Fruit fly (Drosophila melanogaster) whole organism, embryonic: ENCODE results near the gene POLDIP2.
A peak's percentile ranks its signal among the peaks of the same experiment; 100 is the strongest.

ENCODE experiments used
- ATbp ChIP-seq: fragments of 200-800 bp; sonication (Bioruptor generic); optimal IDR thresholded peaks from 2 replicates; lab custom pipeline; 2017; ENCODE audit warnings: missing biosample characterization, mild to moderate bottlenecking, missing genetic modification characterization, missing genetic modification reagents
- Atf6 ChIP-seq: fragments of 200-800 bp; sonication (Bioruptor generic); IDR thresholded peaks from 2 replicates; pipeline ENCODE4 v1.3.6; 2022; ENCODE audit warnings: missing biosample characterization, missing genetic modification characterization
- CG11723 ChIP-seq: fragments of 200-800 bp; sonication (Bioruptor generic); optimal IDR thresholded peaks from 2 replicates; lab custom pipeline; 2017; ENCODE audit warnings: missing biosample characterization, mild to moderate bottlenecking, missing genetic modification characterization
- CG12071 ChIP-seq: fragments of 200-800 bp; sonication (Bioruptor generic); optimal IDR thresholded peaks from 3 replicates; lab custom pipeline; 2018; ENCODE audit warnings: missing biosample characterization, mild to moderate bottlenecking, missing genetic modification characterization
- CG12744 ChIP-seq: fragments of 200-800 bp; sonication (Bioruptor generic); optimal IDR thresholded peaks from 2 replicates; lab custom pipeline; 2016; ENCODE audit warnings: missing biosample characterization, missing genetic modification characterization
- CG12769 ChIP-seq: fragments of 200-800 bp; sonication (Bioruptor generic); optimal IDR thresholded peaks from 2 replicates; lab custom pipeline; 2019; ENCODE audit warnings: missing biosample characterization, mild to moderate bottlenecking, missing genetic modification characterization, moderate library complexity
- CG14014 ChIP-seq: fragments of 200-800 bp; sonication (Bioruptor generic); IDR thresholded peaks from 2 replicates; pipeline ENCODE4 v1.3.6; 2022; ENCODE audit warnings: missing biosample characterization, missing genetic modification characterization
- CG1529 ChIP-seq: fragments of 200-800 bp; sonication (Bioruptor generic); optimal IDR thresholded peaks from 3 replicates; lab custom pipeline; 2018; ENCODE audit warnings: missing biosample characterization, missing genetic modification characterization
- CG16813 ChIP-seq: fragments of 200-800 bp; sonication (Bioruptor generic); IDR thresholded peaks from 3 replicates; pipeline ENCODE4 v1.3.6; 2022; ENCODE audit warnings: missing biosample characterization, missing genetic modification characterization; ENCODE audit not compliant: partially characterized antibody
- CG16815 ChIP-seq: fragments of 200-800 bp; sonication (Bioruptor generic); optimal IDR thresholded peaks from 3 replicates; lab custom pipeline; 2017; ENCODE audit warnings: missing biosample characterization, mild to moderate bottlenecking, missing genetic modification characterization
- CG17328 ChIP-seq: fragments of 200-800 bp; sonication (Bioruptor generic); IDR thresholded peaks from 2 replicates; pipeline ENCODE4 v1.3.6; 2022; ENCODE audit warnings: missing biosample characterization, missing genetic modification characterization
- CG30403 ChIP-seq: fragments of 200-800 bp; sonication (Bioruptor generic); optimal IDR thresholded peaks from 3 replicates; lab custom pipeline; 2016; ENCODE audit warnings: missing biosample characterization, missing genetic modification characterization
- CG4617 ChIP-seq: fragments of 200-800 bp; sonication (Bioruptor generic); optimal IDR thresholded peaks from 3 replicates; lab custom pipeline; 2016; ENCODE audit warnings: missing biosample characterization, missing genetic modification characterization, borderline replicate concordance
- CG6175 ChIP-seq: fragments of 200-800 bp; sonication (Bioruptor generic); IDR thresholded peaks from 3 replicates; pipeline ENCODE4 v1.3.6; 2022; ENCODE audit warnings: missing biosample characterization, missing genetic modification characterization
- CG6254 ChIP-seq: fragments of 200-800 bp; sonication (Bioruptor generic); optimal IDR thresholded peaks from 3 replicates; lab custom pipeline; 2017; ENCODE audit warnings: mild to moderate bottlenecking, missing biosample characterization, missing genetic modification reagents, missing genetic modification characterization
- CG6813 ChIP-seq: fragments of 200-800 bp; sonication (Bioruptor generic); optimal IDR thresholded peaks from 2 replicates; lab custom pipeline; 2017; ENCODE audit warnings: missing biosample characterization, missing genetic modification characterization, mild to moderate bottlenecking, moderate library complexity, missing genetic modification reagents
- CG9215 ChIP-seq: fragments of 200-800 bp; sonication (Bioruptor generic); IDR thresholded peaks from 2 replicates; pipeline ENCODE4 v1.3.6; 2022; ENCODE audit warnings: missing biosample characterization, missing genetic modification characterization
- CHES-1-like ChIP-seq: fragments of 200-800 bp; sonication (Bioruptor generic); optimal IDR thresholded peaks from 2 replicates; lab custom pipeline; 2016; ENCODE audit warnings: missing biosample characterization, missing genetic modification characterization
- Chrac-16 ChIP-seq: fragments of 200-800 bp; sonication (Bioruptor generic); optimal IDR thresholded peaks from 3 replicates; lab custom pipeline; 2016; ENCODE audit warnings: missing biosample characterization, missing genetic modification characterization
- CoRest ChIP-seq: fragments of 200-800 bp; sonication (Bioruptor generic); optimal IDR thresholded peaks from 3 replicates; lab custom pipeline; 2018; ENCODE audit warnings: missing biosample characterization, mild to moderate bottlenecking, missing genetic modification characterization, moderate library complexity
- Deaf1 ChIP-seq: fragments of 200-800 bp; optimal IDR thresholded peaks from 3 replicates; lab custom pipeline; 2019; ENCODE audit warnings: missing biosample characterization, mild to moderate bottlenecking, missing genetic modification characterization, moderate library complexity
- E2f2 ChIP-seq: fragments of 200-800 bp; sonication (Bioruptor generic); IDR thresholded peaks from 2 replicates; pipeline ENCODE4 v1.3.6; 2022; ENCODE audit warnings: missing biosample characterization, missing genetic modification characterization
- Fer1 ChIP-seq: fragments of 200-800 bp; sonication (Bioruptor generic); optimal IDR thresholded peaks from 2 replicates; lab custom pipeline; 2017; ENCODE audit warnings: missing biosample characterization, mild to moderate bottlenecking, missing genetic modification characterization
- Lim3 ChIP-seq: fragments of 200-800 bp; sonication (Bioruptor generic); IDR thresholded peaks from 2 replicates; pipeline ENCODE4 v1.3.6; 2022; ENCODE audit warnings: missing biosample characterization, missing genetic modification characterization
- MBD-R2 ChIP-seq: fragments of 200-800 bp; sonication (Bioruptor generic); IDR thresholded peaks from 2 replicates; pipeline ENCODE4 v1.3.6; 2022; ENCODE audit warnings: missing biosample characterization, missing genetic modification characterization
- Mad ChIP-seq: fragments of 200-800 bp; sonication (Bioruptor generic); optimal IDR thresholded peaks from 2 replicates; lab custom pipeline; 2016; ENCODE audit warnings: missing biosample characterization, missing genetic modification characterization
- Mrtf ChIP-seq: fragments of 200-800 bp; sonication (Bioruptor generic); IDR thresholded peaks from 3 replicates; pipeline ENCODE4 v1.3.6; 2022; ENCODE audit warnings: missing biosample characterization, missing genetic modification characterization
- Nf-YA ChIP-seq: fragments of 200-800 bp; sonication (Bioruptor generic); IDR thresholded peaks from 2 replicates; pipeline ENCODE4 v1.3.6; 2022; ENCODE audit warnings: missing biosample characterization, missing genetic modification characterization
- Rx ChIP-seq: fragments of 200-800 bp; sonication (Bioruptor generic); IDR thresholded peaks from 2 replicates; pipeline ENCODE4 v1.3.6; 2022; ENCODE audit warnings: missing biosample characterization, missing genetic modification characterization
- crp ChIP-seq, 2 experiments: fragments of 200-800 bp; sonication (Bioruptor generic); optimal IDR thresholded peaks; 2 replicates in 1 of 2; 3 replicates in 1 of 2; lab custom pipeline; 2017; ENCODE audit warnings: missing biosample characterization in 2 of 2, missing genetic modification characterization in 2 of 2, mild to moderate bottlenecking in 1 of 2, moderate library complexity in 1 of 2
- dan ChIP-seq: fragments of 200-800 bp; sonication (Bioruptor generic); IDR thresholded peaks from 2 replicates; pipeline ENCODE4 v1.3.6; 2022; ENCODE audit warnings: missing biosample characterization, missing genetic modification characterization
- emc ChIP-seq: fragments of 200-800 bp; sonication (Bioruptor generic); optimal IDR thresholded peaks from 2 replicates; lab custom pipeline; 2016; ENCODE audit warnings: missing biosample characterization, missing genetic modification characterization
- ems ChIP-seq: fragments of 200-800 bp; sonication (Bioruptor generic); optimal IDR thresholded peaks from 3 replicates; lab custom pipeline; 2016; ENCODE audit warnings: missing biosample characterization, missing genetic modification characterization
- eyg ChIP-seq: fragments of 200-800 bp; sonication (Bioruptor generic); optimal IDR thresholded peaks from 3 replicates; lab custom pipeline; 2016; ENCODE audit warnings: missing biosample characterization, missing genetic modification characterization
- h ChIP-seq: fragments of >200 bp; optimal IDR thresholded peaks from 2 replicates; lab custom pipeline; 2017
- insv ChIP-seq, 2 experiments: fragments of 200-800 bp; sonication (Bioruptor generic); optimal IDR thresholded peaks; 3 replicates each; lab custom pipeline; 2016 to 2018; ENCODE audit warnings: missing biosample characterization in 2 of 2, missing genetic modification characterization in 2 of 2
- ken ChIP-seq: fragments of 200-800 bp; sonication (Bioruptor generic); IDR thresholded peaks from 3 replicates; pipeline ENCODE4 v1.3.6; 2022; ENCODE audit warnings: missing biosample characterization, missing genetic modification characterization
- lmd ChIP-seq: fragments of 200-800 bp; sonication (Bioruptor generic); IDR thresholded peaks from 2 replicates; pipeline ENCODE4 v1.3.6; 2022; ENCODE audit warnings: missing biosample characterization, missing genetic modification characterization
- lov ChIP-seq, 2 experiments: fragments of 200-800 bp in 1 of 2; fragments of >200 bp in 1 of 2; sonication (Bioruptor generic) in 1 of 2; IDR thresholded peaks in 1 of 2; optimal IDR thresholded peaks in 1 of 2; 2 replicates in 1 of 2; 3 replicates in 1 of 2; pipeline versions ENCODE4 v1.3.6 to Lab custom; 2017 to 2022; ENCODE audit warnings: missing biosample characterization in 1 of 2, missing genetic modification characterization in 1 of 2
- luna ChIP-seq: fragments of 200-800 bp; sonication (Bioruptor generic); optimal IDR thresholded peaks from 2 replicates; lab custom pipeline; 2016; ENCODE audit warnings: missing biosample characterization, missing genetic modification characterization
- pros ChIP-seq: fragments of 200-800 bp; sonication (Bioruptor generic); optimal IDR thresholded peaks from 3 replicates; lab custom pipeline; 2019; ENCODE audit warnings: missing biosample characterization, mild to moderate bottlenecking, missing genetic modification characterization, moderate library complexity
- psq ChIP-seq: fragments of 200-800 bp; sonication (Bioruptor generic); optimal IDR thresholded peaks from 2 replicates; lab custom pipeline; 2017; ENCODE audit warnings: missing biosample characterization, missing genetic modification characterization
- schlank ChIP-seq: fragments of 200-800 bp; sonication (Bioruptor generic); optimal IDR thresholded peaks from 2 replicates; lab custom pipeline; 2018; ENCODE audit warnings: missing biosample characterization, mild to moderate bottlenecking, missing genetic modification characterization
- sd ChIP-seq: fragments of 200-800 bp; sonication (Bioruptor generic); optimal IDR thresholded peaks from 3 replicates; lab custom pipeline; 2018; ENCODE audit warnings: missing biosample characterization, mild to moderate bottlenecking, missing genetic modification characterization, moderate library complexity
- sisA ChIP-seq: fragments of 200-800 bp; sonication (Bioruptor generic); IDR thresholded peaks from 2 replicates; pipeline ENCODE4 v1.3.6; 2022; ENCODE audit warnings: missing biosample characterization, missing genetic modification characterization
- slp2 ChIP-seq: fragments of 200-800 bp; sonication (Bioruptor generic); optimal IDR thresholded peaks from 2 replicates; lab custom pipeline; 2016; ENCODE audit warnings: missing biosample characterization, missing genetic modification characterization
- tap ChIP-seq: fragments of 200-800 bp; optimal IDR thresholded peaks from 3 replicates; lab custom pipeline; 2019; ENCODE audit warnings: missing biosample characterization, mild to moderate bottlenecking, missing genetic modification characterization, moderate library complexity
- tna ChIP-seq: fragments of 200-800 bp; sonication (Bioruptor generic); IDR thresholded peaks from 2 replicates; pipeline ENCODE4 v1.3.6; 2022; ENCODE audit warnings: missing biosample characterization, missing genetic modification characterization; ENCODE audit not compliant: partially characterized antibody
- vfl ChIP-seq: fragments of 200-800 bp; sonication (Bioruptor generic); optimal IDR thresholded peaks from 2 replicates; lab custom pipeline; 2016; ENCODE audit warnings: missing biosample characterization, missing genetic modification characterization
- wek ChIP-seq: fragments of 200-800 bp; sonication (Bioruptor generic); optimal IDR thresholded peaks from 3 replicates; lab custom pipeline; 2018; ENCODE audit warnings: missing biosample characterization, mild to moderate bottlenecking, missing genetic modification characterization, moderate library complexity
- z ChIP-seq: fragments of 200-800 bp; sonication (Bioruptor generic); IDR thresholded peaks from 3 replicates; pipeline ENCODE4 v1.3.6; 2022; ENCODE audit warnings: missing biosample characterization, missing genetic modification characterization

The POLDIP2 gene

DNA sequence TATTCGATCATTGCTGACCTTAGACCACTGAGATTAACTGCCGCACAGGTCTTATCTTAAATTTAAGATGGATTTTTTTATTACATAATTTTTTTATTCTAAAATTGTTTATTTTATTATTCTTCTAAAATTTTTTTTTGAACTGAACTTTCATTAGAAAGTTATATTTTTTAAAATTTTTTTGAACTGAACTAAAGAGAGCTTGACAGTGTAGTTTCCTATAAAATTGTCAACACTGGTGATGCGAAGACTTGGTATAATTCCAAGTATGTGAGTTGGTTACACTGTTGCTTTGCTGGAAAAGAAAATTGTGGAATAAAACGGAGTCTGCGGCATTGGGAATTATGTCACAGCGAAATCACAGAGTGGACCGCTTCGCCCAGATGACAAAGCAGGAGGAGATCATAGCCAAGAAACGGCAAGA, 17.7 kb downstream of the POLDIP2 start, which contains the start of gene CG31550 (continued):
- TF ChIP-seq Chrac-16: peak; percentile 76
- peak; percentile 6 for TF ChIP-seq Mad (GFP tag; lab: Kevin White, UChicago)
- no peak for TF ChIP-seq pros (GFP tag; lab: Kevin White, UChicago)
- no peak for TF ChIP-seq CG12071 (GFP tag; lab: Kevin White, UChicago)
- TF ChIP-seq lov (optimal IDR thresholded peaks at IDR 0.05; lab: Kevin White, UChicago): no peak
- TF ChIP-seq lov (GFP tag; IDR thresholded peaks at IDR 0.05; lab: Robert Waterston, UW): 0 out of 3 replicates have a peak, but pooled peaks have one; percentile 20
- TF ChIP-seq CoRest (tag; lab: Kevin White, UChicago): peak; percentile 84
- TF ChIP-seq CG4617 (GFP tag; lab: Kevin White, UChicago): peak; percentile 75
- peak; percentile 83 for TF ChIP-seq lmd
- peak; percentile 46 for TF ChIP-seq CG16815 (GFP tag; lab: Kevin White, UChicago)
- TF ChIP-seq Mrtf (GFP tag; lab: Robert Waterston, UW): peak; percentile 63; the same call in 2 of the 3 replicates
- TF ChIP-seq dan (GFP tag; lab: Robert Waterston, UW): no peak
- no peak for TF ChIP-seq CHES-1-like (GFP tag; lab: Kevin White, UChicago)
- TF ChIP-seq Deaf1 (tag; lab: Kevin White, UChicago): no peak
- TF ChIP-seq schlank (tag; lab: Kevin White, UChicago): no peak
- no peak for TF ChIP-seq ATbp
- 0 out of 3 replicates have a peak, but pooled peaks have one; percentile 59 for TF ChIP-seq CG6175 (GFP tag; lab: Robert Waterston, UW)
- TF ChIP-seq psq (GFP tag; lab: Kevin White, UChicago): no peak
- no peak for TF ChIP-seq z (GFP tag; lab: Robert Waterston, UW)
- peak; percentile 11 for TF ChIP-seq CG12744 (GFP tag; lab: Kevin White, UChicago)
- TF ChIP-seq CG9215 (GFP tag; lab: Robert Waterston, UW): peak; percentile 54; the same call in 1 of the 2 replicates
- no peak for TF ChIP-seq CG16813 (GFP tag; lab: Robert Waterston, UW)
- TF ChIP-seq Lim3 (GFP tag; lab: Robert Waterston, UW): no peak
- TF ChIP-seq CG30403: peak; percentile 78
- TF ChIP-seq sisA (GFP tag; lab: Robert Waterston, UW): peak; percentile 74
- TF ChIP-seq eyg (GFP tag; lab: Kevin White, UChicago): no peak
- TF ChIP-seq crp (GFP tag; optimal IDR thresholded peaks at IDR 0.05; lab: Kevin White, UChicago): no peak
- TF ChIP-seq h: no peak
- no peak for TF ChIP-seq CG12769 (tag; lab: Kevin White, UChicago)
- TF ChIP-seq tna: no peak
- no peak for TF ChIP-seq CG6254 (GFP tag; lab: Kevin White, UChicago)
- peak; percentile 20 for TF ChIP-seq slp2 (GFP tag; lab: Kevin White, UChicago)
- TF ChIP-seq sd (tag; lab: Kevin White, UChicago): no peak
- no peak for TF ChIP-seq luna (GFP tag; lab: Kevin White, UChicago)
- TF ChIP-seq emc: peak; percentile 1
- no peak for TF ChIP-seq CG6813 (GFP tag; lab: Kevin White, UChicago)
- peak; percentile 16; the same call in 1 of the 2 replicates for TF ChIP-seq Rx
- TF ChIP-seq Atf6 (GFP tag; lab: Robert Waterston, UW): peak; percentile 55
- TF ChIP-seq Fer1 (GFP tag; lab: Kevin White, UChicago): peak; percentile 40
- peak; percentile 77 for TF ChIP-seq CG14014 (GFP tag; lab: Robert Waterston, UW)
- TF ChIP-seq vfl: peak; percentile 11
- TF ChIP-seq ken (GFP tag; lab: Robert Waterston, UW): peak; percentile 87
- TF ChIP-seq tap: no peak
- no peak for TF ChIP-seq ems (GFP tag; lab: Kevin White, UChicago)
- peak; percentile 78 for TF ChIP-seq MBD-R2 (GFP tag; lab: Robert Waterston, UW)
- TF ChIP-seq insv (GFP tag; optimal IDR thresholded peaks at IDR 0.05; lab: Kevin White, UChicago): peak in 1 of 2 experiments; percentile 16
- TF ChIP-seq wek (GFP tag; lab: Kevin White, UChicago): peak; percentile 6
- peak; percentile 40; the same call in 1 of the 2 replicates for TF ChIP-seq E2f2
- no peak for TF ChIP-seq CG11723 (GFP tag; lab: Kevin White, UChicago)
- TF ChIP-seq Nf-YA (GFP tag; lab: Robert Waterston, UW): 0 out of 2 replicates have a peak, but pooled peaks have one; percentile 8
- no peak for TF ChIP-seq CG1529 (GFP tag; lab: Kevin White, UChicago)
- TF ChIP-seq CG17328 (GFP tag; lab: Robert Waterston, UW): peak; percentile 67; the same call in 1 of the 2 replicates
